Worm (Caenorhabditis elegans) whole organism, L2 larva: Measurements from ENCODE around the gene rrf-3.

Source experiments
- C34F6.9 ChIP-seq: fragments of 150-350 bp; optimal IDR thresholded peaks from 2 replicates; lab custom pipeline; 2014; ENCODE audit warnings: missing biosample characterization, missing genetic modification characterization
- F13H6.1 ChIP-seq: sonication (generic microtip); optimal IDR thresholded peaks from 2 replicates; lab custom pipeline; 2016; ENCODE audit warnings: missing genetic modification characterization, missing compliant biosample characterization
- R02D3.7 ChIP-seq: fragments of 150-350 bp; optimal IDR thresholded peaks from 2 replicates; lab custom pipeline; 2014; ENCODE audit warnings: missing biosample characterization, missing genetic modification characterization
- Y55F3AM.14 ChIP-seq: fragments of 200-800 bp; sonication (Bioruptor generic); optimal IDR thresholded peaks from 2 replicates; lab custom pipeline; 2018; ENCODE audit warnings: mild to moderate bottlenecking, missing genetic modification characterization, missing compliant biosample characterization
- ZK546.5 ChIP-seq: sonication (generic microtip); optimal IDR thresholded peaks from 2 replicates; lab custom pipeline; 2017; ENCODE audit warnings: missing biosample characterization, missing genetic modification characterization
- alr-1 ChIP-seq: fragments of 150-350 bp; optimal IDR thresholded peaks from 2 replicates; lab custom pipeline; 2014; ENCODE audit warnings: missing biosample characterization, missing genetic modification characterization
- aly-2 ChIP-seq: fragments of 150-350 bp; optimal IDR thresholded peaks from 2 replicates; lab custom pipeline; 2014; ENCODE audit warnings: missing biosample characterization, missing genetic modification characterization
- ama-1 ChIP-seq: fragments of 150-350 bp; optimal IDR thresholded peaks from 2 replicates; lab custom pipeline; 2018; ENCODE audit warnings: inconsistent platforms
- blmp-1 ChIP-seq: sonication (generic microtip); optimal IDR thresholded peaks from 2 replicates; lab custom pipeline; 2017; ENCODE audit warnings: missing genetic modification characterization, mild to moderate bottlenecking, missing compliant biosample characterization, antibody characterized with exemption, moderate library complexity; ENCODE audit not compliant: insufficient read depth
- ceh-16 ChIP-seq: fragments of 150-350 bp; optimal IDR thresholded peaks from 2 replicates; lab custom pipeline; 2014; ENCODE audit warnings: missing biosample characterization, missing genetic modification characterization
- ceh-82 ChIP-seq: fragments of 150-350 bp; optimal IDR thresholded peaks from 2 replicates; lab custom pipeline; 2014; ENCODE audit warnings: missing biosample characterization, missing genetic modification characterization
- crh-2 ChIP-seq: sonication (generic microtip); optimal IDR thresholded peaks from 2 replicates; lab custom pipeline; 2017; ENCODE audit warnings: missing biosample characterization, missing genetic modification characterization
- dmd-4 ChIP-seq: sonication (generic microtip); optimal IDR thresholded peaks from 2 replicates; lab custom pipeline; 2017; ENCODE audit warnings: missing biosample characterization, missing genetic modification characterization
- egl-27 ChIP-seq: sonication (generic microtip); optimal IDR thresholded peaks from 3 replicates; lab custom pipeline; 2017; ENCODE audit warnings: missing biosample characterization, missing genetic modification reagents, missing genetic modification characterization
- elt-1 ChIP-seq: fragments of 150-350 bp; optimal IDR thresholded peaks from 2 replicates; lab custom pipeline; 2014; ENCODE audit warnings: missing biosample characterization, missing genetic modification characterization
- elt-3 ChIP-seq: sonication (generic microtip); optimal IDR thresholded peaks from 2 replicates; lab custom pipeline; 2017; ENCODE audit warnings: missing biosample characterization, missing genetic modification characterization
- fos-1 ChIP-seq: fragments of 150-350 bp; optimal IDR thresholded peaks from 2 replicates; lab custom pipeline; 2014; ENCODE audit warnings: missing biosample characterization, missing genetic modification characterization
- gmeb-1 ChIP-seq: fragments of 150-350 bp; optimal IDR thresholded peaks from 2 replicates; lab custom pipeline; 2014; ENCODE audit warnings: missing biosample characterization, missing genetic modification characterization
- lin-11 ChIP-seq: fragments of 150-350 bp; sonication (generic microtip); optimal IDR thresholded peaks from 2 replicates; lab custom pipeline; 2014; ENCODE audit warnings: missing biosample characterization, missing genetic modification characterization, inconsistent platforms, mixed read lengths
- lin-13 ChIP-seq: fragments of 150-350 bp; optimal IDR thresholded peaks from 2 replicates; lab custom pipeline; 2014; ENCODE audit warnings: missing biosample characterization, missing genetic modification reagents, missing genetic modification characterization
- lin-39 ChIP-seq: fragments of 150-350 bp; optimal IDR thresholded peaks from 2 replicates; lab custom pipeline; 2014; ENCODE audit warnings: missing biosample characterization, missing genetic modification reagents, missing genetic modification characterization
- lsy-2 ChIP-seq, 2 experiments: fragments of 150-350 bp in 1 of 2; sonication (generic microtip) in 1 of 2; optimal IDR thresholded peaks; 2 replicates each; lab custom pipeline; 2014 to 2017; ENCODE audit warnings: missing biosample characterization in 2 of 2, missing genetic modification characterization in 2 of 2
- mab-5 ChIP-seq: fragments of 150-350 bp; optimal IDR thresholded peaks from 2 replicates; lab custom pipeline; 2014; ENCODE audit warnings: missing biosample characterization, missing genetic modification characterization
- mbf-1 ChIP-seq: sonication (generic microtip); optimal IDR thresholded peaks from 2 replicates; lab custom pipeline; 2017; ENCODE audit warnings: missing biosample characterization, missing genetic modification characterization
- mdl-1 ChIP-seq, 2 experiments: fragments of 150-350 bp in 1 of 2; sonication (generic microtip) in 1 of 2; optimal IDR thresholded peaks; 2 replicates each; lab custom pipeline; 2017; ENCODE audit warnings: missing biosample characterization in 2 of 2, missing genetic modification characterization in 2 of 2
- nhr-10 ChIP-seq: sonication (generic microtip); optimal IDR thresholded peaks from 2 replicates; lab custom pipeline; 2017; ENCODE audit warnings: missing biosample characterization, missing genetic modification characterization
- nhr-11 ChIP-seq: fragments of 150-350 bp; optimal IDR thresholded peaks from 2 replicates; lab custom pipeline; 2014; ENCODE audit warnings: missing biosample characterization, missing genetic modification characterization
- nhr-12 ChIP-seq: fragments of 150-350 bp; optimal IDR thresholded peaks from 2 replicates; lab custom pipeline; 2014; ENCODE audit warnings: missing biosample characterization, missing genetic modification characterization
- nhr-129 ChIP-seq: fragments of 150-350 bp; optimal IDR thresholded peaks from 2 replicates; lab custom pipeline; 2014; ENCODE audit warnings: missing biosample characterization, missing genetic modification characterization
- nhr-21 ChIP-seq: fragments of 150-350 bp; optimal IDR thresholded peaks from 2 replicates; lab custom pipeline; 2014; ENCODE audit warnings: missing biosample characterization, missing genetic modification characterization
- nhr-23 ChIP-seq: fragments of 150-350 bp; optimal IDR thresholded peaks from 2 replicates; lab custom pipeline; 2014; ENCODE audit warnings: missing biosample characterization, missing genetic modification reagents, missing genetic modification characterization
- nhr-237 ChIP-seq: fragments of 150-350 bp; optimal IDR thresholded peaks from 2 replicates; lab custom pipeline; 2014; ENCODE audit warnings: missing biosample characterization, missing genetic modification characterization
- nhr-25 ChIP-seq: fragments of 150-350 bp; sonication (generic microtip); optimal IDR thresholded peaks from 3 replicates; lab custom pipeline; 2014; ENCODE audit warnings: missing biosample characterization, missing genetic modification characterization
- nhr-6 ChIP-seq: fragments of 150-350 bp; optimal IDR thresholded peaks from 2 replicates; lab custom pipeline; 2014; ENCODE audit warnings: missing biosample characterization, missing genetic modification characterization
- nhr-77 ChIP-seq: fragments of 150-350 bp; optimal IDR thresholded peaks from 2 replicates; lab custom pipeline; 2014; ENCODE audit warnings: missing biosample characterization, missing genetic modification characterization
- peb-1 ChIP-seq: fragments of 150-350 bp; optimal IDR thresholded peaks from 2 replicates; lab custom pipeline; 2014; ENCODE audit warnings: missing biosample characterization, missing genetic modification characterization
- sem-4 ChIP-seq: fragments of 150-350 bp; optimal IDR thresholded peaks from 2 replicates; lab custom pipeline; 2014; ENCODE audit warnings: missing biosample characterization, missing genetic modification reagents, missing genetic modification characterization
- skn-1 ChIP-seq: sonication (generic microtip); optimal IDR thresholded peaks from 2 replicates; lab custom pipeline; 2017; ENCODE audit warnings: missing biosample characterization, missing genetic modification characterization
- sma-3 ChIP-seq: sonication (generic microtip); optimal IDR thresholded peaks from 2 replicates; lab custom pipeline; 2016; ENCODE audit warnings: missing genetic modification reagents, missing genetic modification characterization, missing compliant biosample characterization
- sma-9 ChIP-seq, 2 experiments: fragments of 150-350 bp in 1 of 2; sonication (generic microtip) in 1 of 2; optimal IDR thresholded peaks; 2 replicates each; lab custom pipeline; 2014 to 2016; ENCODE audit warnings: missing genetic modification characterization in 2 of 2, mild to moderate bottlenecking in 1 of 2, missing biosample characterization in 1 of 2, missing compliant biosample characterization in 1 of 2, missing genetic modification reagents in 1 of 2, moderate library complexity in 1 of 2
- snpc-4 ChIP-seq: fragments of 150-350 bp; optimal IDR thresholded peaks from 2 replicates; lab custom pipeline; 2014; ENCODE audit warnings: missing biosample characterization, missing genetic modification characterization
- unc-39 ChIP-seq: fragments of 150-350 bp; optimal IDR thresholded peaks from 2 replicates; lab custom pipeline; 2014; ENCODE audit warnings: missing biosample characterization, missing genetic modification characterization
- unc-55 ChIP-seq: fragments of 150-350 bp; sonication (generic microtip); optimal IDR thresholded peaks from 3 replicates; lab custom pipeline; 2014; ENCODE audit warnings: missing biosample characterization, missing genetic modification reagents, missing genetic modification characterization
- unc-62 ChIP-seq: fragments of 150-350 bp; optimal IDR thresholded peaks from 2 replicates; lab custom pipeline; 2014; ENCODE audit warnings: missing biosample characterization, missing genetic modification reagents, missing genetic modification characterization
- zag-1 ChIP-seq: fragments of 150-350 bp; optimal IDR thresholded peaks from 2 replicates; lab custom pipeline; 2014; ENCODE audit warnings: missing biosample characterization, missing genetic modification characterization
- ztf-1 ChIP-seq: fragments of 200-800 bp; sonication (Bioruptor generic); conservative IDR thresholded peaks from 2 replicates; pipeline ENCODE4 v1.3.6; 2022; ENCODE audit warnings: missing genetic modification characterization, missing compliant biosample characterization
- ztf-11 ChIP-seq: sonication (generic microtip); optimal IDR thresholded peaks from 2 replicates; lab custom pipeline; 2017; ENCODE audit warnings: missing biosample characterization, missing genetic modification characterization
- ztf-4 ChIP-seq: fragments of 150-350 bp; optimal IDR thresholded peaks from 2 replicates; lab custom pipeline; 2014; ENCODE audit warnings: missing biosample characterization, missing genetic modification characterization

rrf-3 gene

DNA sequence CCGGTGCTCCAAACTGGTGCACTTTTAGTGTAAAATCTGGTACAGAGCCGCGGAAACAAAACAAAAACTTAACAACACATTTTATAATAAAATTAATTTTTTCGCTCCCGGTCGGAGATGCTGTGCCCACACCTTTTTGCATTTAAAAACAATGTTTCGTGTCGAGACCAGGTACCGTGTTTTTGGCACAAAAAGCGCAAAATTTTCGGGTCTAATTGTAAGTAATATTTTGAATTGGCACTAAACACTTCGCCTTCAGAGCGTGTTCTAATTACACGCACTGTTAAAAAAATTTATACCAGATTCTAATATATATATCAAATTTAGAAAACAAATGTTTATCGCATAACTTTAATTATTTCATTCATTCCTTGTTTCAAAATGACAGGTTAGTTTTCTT, 19.2 kb downstream of the rrf-3 start, which contains the start of gene dylt-3:
Gene dylt-3 (plus strand): TSS at position 301 of the 400 bp plus-strand sequence.
- TF ChIP-seq nhr-6 (tag; lab: Kevin White, UChicago) (no peak), egl-27 (no peak), ztf-4 (tag; lab: Kevin White, UChicago) (no peak), unc-39 (tag; lab: Kevin White, UChicago) (no peak), R02D3.7 (tag; lab: Kevin White, UChicago) (no peak), lin-11 (tag; lab: Kevin White, UChicago) (no peak), elt-1 (no peak), nhr-23 (no peak), zag-1 (tag; lab: Kevin White, UChicago) (no peak), alr-1 (tag; lab: Kevin White, UChicago) (no peak), gmeb-1 (no peak), blmp-1 (tag; lab: Kevin White, UChicago) (no peak), C34F6.9 (tag; lab: Kevin White, UChicago) (no peak), Y55F3AM.14 (no peak)

DNA sequence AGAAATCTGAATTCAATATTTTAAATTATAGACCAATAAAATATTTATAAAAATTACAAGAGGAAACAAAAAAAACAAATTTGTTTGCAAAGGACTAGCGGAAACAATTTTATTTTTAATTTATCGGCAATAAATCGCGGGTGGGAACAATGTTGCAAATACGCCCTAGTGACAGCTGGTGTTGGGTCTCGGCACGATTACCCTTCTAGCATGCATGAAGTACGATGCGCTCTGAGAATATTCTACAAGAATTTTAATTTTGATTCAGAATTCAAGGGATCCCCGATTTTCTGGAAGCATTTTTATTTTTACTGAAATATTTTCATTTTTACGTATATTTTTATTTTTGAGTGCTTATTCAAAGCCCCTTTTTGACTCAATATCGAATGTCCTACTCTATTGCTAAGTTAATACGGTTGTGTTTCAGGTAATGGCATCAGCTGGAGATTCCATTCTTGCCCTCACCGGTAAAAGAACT, 22.8 kb downstream of the rrf-3 start, which contains the start of the genes mig-5 and cct-1:
Gene mig-5 (minus strand): TSS at position 8 of the 478 bp plus-strand sequence.
Gene cct-1 (plus strand): TSS at position 428 of the 478 bp plus-strand sequence.
- TF ChIP-seq alr-1 (tag; lab: Kevin White, UChicago) (peak; percentile 9), fos-1 (peak; percentile 90), R02D3.7 (tag; lab: Kevin White, UChicago) (peak; percentile 83), mdl-1 (tag; optimal IDR thresholded peaks at IDR 0.05; lab: Kevin White, UChicago) (peak in 1 of 2 experiments; percentile 78), unc-55 (GFP tag; lab: Kevin White, UChicago) (peak; percentile 100), blmp-1 (tag; lab: Kevin White, UChicago) (peak; percentile 75), elt-1 (peak; percentile 16), dmd-4 (tag; lab: Kevin White, UChicago) (peak; percentile 41), nhr-237 (tag; lab: Kevin White, UChicago) (peak; percentile 84), lin-13 (GFP tag; lab: Kevin White, UChicago) (peak; percentile 97), nhr-11 (tag; lab: Kevin White, UChicago) (peak; percentile 48), nhr-6 (tag; lab: Kevin White, UChicago) (peak; percentile 97), ceh-82 (tag; lab: Kevin White, UChicago) (peak; percentile 91), nhr-10 (tag; lab: Kevin White, UChicago) (peak; percentile 85), mab-5 (peak; percentile 97), ama-1 (lab: Kevin White, UChicago) (peak; percentile 41), lin-11 (tag; lab: Kevin White, UChicago) (peak; percentile 98), nhr-77 (tag; lab: Kevin White, UChicago) (peak; percentile 86), nhr-12 (tag; lab: Kevin White, UChicago) (peak; percentile 42), nhr-129 (tag; lab: Kevin White, UChicago) (peak; percentile 94), sma-3 (peak; percentile 98), ceh-16 (tag; lab: Kevin White, UChicago) (peak; percentile 92), nhr-25 (tag; lab: Kevin White, UChicago) (peak; percentile 99), ztf-4 (tag; lab: Kevin White, UChicago) (peak; percentile 98), aly-2 (tag; lab: Kevin White, UChicago) (no peak), snpc-4 (tag; lab: Kevin White, UChicago) (peak; percentile 90), unc-62 (peak; percentile 89), skn-1 (tag; lab: Kevin White, UChicago) (peak; percentile 63), Y55F3AM.14 (peak; percentile 71), sem-4 (peak; percentile 99), zag-1 (tag; lab: Kevin White, UChicago) (peak; percentile 94), unc-39 (tag; lab: Kevin White, UChicago) (no peak), ztf-1 (GFP tag; lab: Robert Waterston, UW) (no peak), crh-2 (tag; lab: Kevin White, UChicago) (peak; percentile 99), C34F6.9 (tag; lab: Kevin White, UChicago) (peak; percentile 99), F13H6.1 (tag; lab: Kevin White, UChicago) (peak; percentile 96), nhr-21 (tag; lab: Kevin White, UChicago) (peak; percentile 97), lin-39 (no peak), gmeb-1 (peak; percentile 98), ztf-11 (tag; lab: Kevin White, UChicago) (peak; percentile 51), sma-9 (GFP tag; optimal IDR thresholded peaks at IDR 0.05; lab: Kevin White, UChicago) (peak; percentile 98), sma-9 (tag; optimal IDR thresholded peaks at IDR 0.05; lab: Kevin White, UChicago) (no peak), nhr-23 (no peak), ZK546.5 (peak; percentile 90), elt-3 (tag; lab: Kevin White, UChicago) (no peak), egl-27 (peak; percentile 91), lsy-2 (tag; optimal IDR thresholded peaks at IDR 0.05; lab: Kevin White, UChicago) (peak; percentile 99 to 100), peb-1 (tag; lab: Kevin White, UChicago) (no peak), mbf-1 (peak; percentile 50)
